Fruit fly (Drosophila melanogaster) Kc167 (cell line): ENCODE results near the gene Mt2.

Experiments used
- Myc ChIP-seq: fragments of >200 bp; optimal IDR thresholded peaks from 2 replicates; lab custom pipeline; 2017; ENCODE audit warnings: missing external identifiers
- Sin3A ChIP-seq: fragments of >200 bp; optimal IDR thresholded peaks from 2 replicates; lab custom pipeline; 2018; ENCODE audit warnings: missing external identifiers
- h ChIP-seq: fragments of >200 bp; optimal IDR thresholded peaks from 3 replicates; lab custom pipeline; 2018; ENCODE audit warnings: missing external identifiers
- insv ChIP-seq: fragments of >200 bp; optimal IDR thresholded peaks from 3 replicates; lab custom pipeline; 2018; ENCODE audit warnings: missing external identifiers
- psq ChIP-seq: fragments of >200 bp; optimal IDR thresholded peaks from 2 replicates; lab custom pipeline; 2017; ENCODE audit warnings: missing external identifiers
- ttk ChIP-seq: sonication (Bioruptor generic); optimal IDR thresholded peaks from 2 replicates; lab custom pipeline; 2017; ENCODE audit warnings: missing external identifiers

Mt2 gene

dm6 chr2L:12103231-12104210, 7.2 kb downstream of the Mt2 start, which contains the start of the genes Patsas and ThrRS:
TSS of gene Patsas (minus strand) at chr2L:12103285.
TSS of gene ThrRS (plus strand) at chr2L:12103751.
- no peak for TF ChIP-seq psq (lab: Kevin White, UChicago)
- no peak for TF ChIP-seq Sin3A (lab: Kevin White, UChicago)
- no peak for TF ChIP-seq insv
- TF ChIP-seq Myc (lab: Kevin White, UChicago): no peak
- TF ChIP-seq h (lab: Kevin White, UChicago): no peak
- TF ChIP-seq ttk (lab: Kevin White, UChicago): no peak

- no peak for TF ChIP-seq Myc (lab: Kevin White, UChicago)
- no peak for TF ChIP-seq ttk (lab: Kevin White, UChicago)
- TF ChIP-seq h (lab: Kevin White, UChicago): no peak
- TF ChIP-seq psq (lab: Kevin White, UChicago): no peak
- no peak for TF ChIP-seq Sin3A (lab: Kevin White, UChicago)
- TF ChIP-seq insv: no peak
Observed at dm6 chr2L:12107087-12107486, 10.8 kb downstream of the Mt2 start.

- TF ChIP-seq psq (lab: Kevin White, UChicago) (no peak), Myc (lab: Kevin White, UChicago) (no peak), Sin3A (lab: Kevin White, UChicago) (no peak), ttk (lab: Kevin White, UChicago) (no peak)
Observed at dm6 chr2L:12108779-12109564, 12.6 kb downstream of the Mt2 start, which contains the start of the genes Rab6 and Phae1. TSS of gene Rab6 (minus strand) at chr2L:12109116. TSS of gene Phae1 (plus strand) at chr2L:12109417.

dm6 chr2L:12110810-12111209, 14.5 kb downstream of the Mt2 start, which contains the start of gene Phae2:
TSS of gene Phae2 (plus strand) at chr2L:12111110.
- TF ChIP-seq insv: no peak
- TF ChIP-seq h (lab: Kevin White, UChicago): no peak
- no peak for TF ChIP-seq ttk (lab: Kevin White, UChicago)
- TF ChIP-seq Sin3A (lab: Kevin White, UChicago): no peak
- no peak for TF ChIP-seq Myc (lab: Kevin White, UChicago)
- no peak for TF ChIP-seq psq (lab: Kevin White, UChicago)

dm6 chr2L:12112943-12113557, 16.7 kb downstream of the Mt2 start:
- no peak for TF ChIP-seq Myc (lab: Kevin White, UChicago)
- no peak for TF ChIP-seq ttk (lab: Kevin White, UChicago)
- TF ChIP-seq Sin3A (lab: Kevin White, UChicago): no peak
- TF ChIP-seq h (lab: Kevin White, UChicago): no peak
- TF ChIP-seq psq (lab: Kevin White, UChicago): no peak
- TF ChIP-seq insv: no peak

- TF ChIP-seq psq (lab: Kevin White, UChicago) (no peak), ttk (lab: Kevin White, UChicago) (no peak), Sin3A (lab: Kevin White, UChicago) (no peak), h (lab: Kevin White, UChicago) (no peak), insv (no peak), Myc (lab: Kevin White, UChicago) (no peak)
Observed at dm6 chr2L:12114159-12114558, 17.8 kb downstream of the Mt2 start, which contains the start of gene CG17211. TSS of gene CG17211 (plus strand) at chr2L:12114360.

dm6 chr2L:12115809-12116208, 19.5 kb downstream of the Mt2 start:
- no peak for TF ChIP-seq Myc (lab: Kevin White, UChicago)
- TF ChIP-seq insv: no peak
- TF ChIP-seq Sin3A (lab: Kevin White, UChicago): no peak
- TF ChIP-seq h (lab: Kevin White, UChicago): no peak

dm6 chr2L:12120000-12120399, 23.7 kb downstream of the Mt2 start:
- TF ChIP-seq Myc (lab: Kevin White, UChicago) (no peak), h (lab: Kevin White, UChicago) (no peak), ttk (lab: Kevin White, UChicago) (no peak), Sin3A (lab: Kevin White, UChicago) (no peak), insv (no peak), psq (lab: Kevin White, UChicago) (no peak)

dm6 chr2L:12133275-12134124, 37.2 kb downstream of the Mt2 start, which contains the start of gene rho-6:
TSS of gene rho-6 (minus strand) at chr2L:12133411.
- TF ChIP-seq insv: no peak
- no peak for TF ChIP-seq ttk (lab: Kevin White, UChicago)
- no peak for TF ChIP-seq Sin3A (lab: Kevin White, UChicago)
- no peak for TF ChIP-seq h (lab: Kevin White, UChicago)
- TF ChIP-seq psq (lab: Kevin White, UChicago): no peak
- no peak for TF ChIP-seq Myc (lab: Kevin White, UChicago)

- no peak for TF ChIP-seq ttk (lab: Kevin White, UChicago)
- no peak for TF ChIP-seq psq (lab: Kevin White, UChicago)
- TF ChIP-seq h (lab: Kevin White, UChicago): no peak
- no peak for TF ChIP-seq Sin3A (lab: Kevin White, UChicago)
- TF ChIP-seq Myc (lab: Kevin White, UChicago): no peak
- no peak for TF ChIP-seq insv
Observed at dm6 chr2L:12134125-12134378, 37.7 kb downstream of the Mt2 start.
